Worm (Caenorhabditis elegans): ENCODE measurements around the gene nrx-1.
A peak's percentile ranks its signal among the peaks of the same experiment; 100 is the strongest.

nrx-1 gene

ce11 chrV:10854197-10854596 is 29.4 kb downstream of the nrx-1 start:
- no peak for TF ChIP-seq unc-30 (tag; optimal IDR thresholded peaks at IDR 0.05)
- peak; percentile 12 for TF ChIP-seq lin-14 (GFP tag; optimal IDR thresholded peaks at IDR 0.05)
- TF ChIP-seq fkh-10 (GFP tag; optimal IDR thresholded peaks at IDR 0.05): peak; percentile 52

- TF ChIP-seq F16B12.6 (tag; optimal IDR thresholded peaks at IDR 0.05) (no peak), snu-23 (GFP tag; optimal IDR thresholded peaks at IDR 0.05) (no peak), ceh-88 (GFP tag; IDR thresholded peaks at IDR 0.05) (no peak), mab-9 (GFP tag; IDR thresholded peaks at IDR 0.05) (no peak), unc-98 (GFP tag; IDR thresholded peaks at IDR 0.05) (no peak), pag-3 (tag; optimal IDR thresholded peaks at IDR 0.05; ENCODE audit: borderline replicate concordance, insufficient read depth) (no peak), rnt-1 (tag; optimal IDR thresholded peaks at IDR 0.05) (no peak), lin-14 (GFP tag; optimal IDR thresholded peaks at IDR 0.05) (peak; percentile 6), pqm-1 (tag; optimal IDR thresholded peaks at IDR 0.05) (peak; percentile 10), pax-3 (tag; optimal IDR thresholded peaks at IDR 0.05) (no peak), egl-13 (tag; optimal IDR thresholded peaks at IDR 0.05) (no peak), ceh-82 (tag; optimal IDR thresholded peaks at IDR 0.05) (no peak), hpl-2 (GFP tag; optimal IDR thresholded peaks at IDR 0.05) (no peak), nhr-12 (tag; optimal IDR thresholded peaks at IDR 0.05) (no peak), dsc-1 (tag; optimal IDR thresholded peaks at IDR 0.05) (no peak), egl-27 (tag; optimal IDR thresholded peaks at IDR 0.05) (no peak), lir-3 (tag; optimal IDR thresholded peaks at IDR 0.05; ENCODE audit: poor library complexity) (no peak), efl-1 (optimal IDR thresholded peaks at IDR 0.05) (no peak), efl-1 (GFP tag; optimal IDR thresholded peaks at IDR 0.05 in 1 of 2) (no peak), nhr-85 (tag) (no peak), nhr-20 (tag; optimal IDR thresholded peaks at IDR 0.05) (peak; percentile 24), ces-1 (GFP tag; optimal IDR thresholded peaks at IDR 0.05) (no peak), elt-2 (tag; optimal IDR thresholded peaks at IDR 0.05) (peak; percentile 63)
Observed at ce11 chrV:10855363-10855762, 30.6 kb downstream of the nrx-1 start.

ce11 chrV:10856901-10857637 is 32.3 kb downstream of the nrx-1 start:
- no peak for TF ChIP-seq dpl-1 (GFP tag; optimal IDR thresholded peaks at IDR 0.05)
- TF ChIP-seq pax-3 (tag; optimal IDR thresholded peaks at IDR 0.05): no peak
- no peak for TF ChIP-seq unc-62 (GFP tag; optimal IDR thresholded peaks at IDR 0.05)
- TF ChIP-seq ztf-11 (tag; optimal IDR thresholded peaks at IDR 0.05): no peak
- no peak for TF ChIP-seq isw-1 (GFP tag; IDR thresholded peaks at IDR 0.05)
- TF ChIP-seq nhr-12 (tag; optimal IDR thresholded peaks at IDR 0.05): no peak
- no peak for TF ChIP-seq sup-37 (GFP tag; optimal IDR thresholded peaks at IDR 0.05)
- TF ChIP-seq lin-35 (GFP tag; optimal IDR thresholded peaks at IDR 0.05): no peak
- peak; percentile 40 for TF ChIP-seq jun-1 (tag; optimal IDR thresholded peaks at IDR 0.05)
- TF ChIP-seq nhr-28 (tag; optimal IDR thresholded peaks at IDR 0.05): no peak
- TF ChIP-seq nhr-85 (tag): peak; percentile 55
- TF ChIP-seq lin-13 (GFP tag; optimal IDR thresholded peaks at IDR 0.05): no peak
- TF ChIP-seq efl-3 (GFP tag; optimal IDR thresholded peaks at IDR 0.05): no peak
- TF ChIP-seq ces-1 (GFP tag; optimal IDR thresholded peaks at IDR 0.05): no peak
- no peak for TF ChIP-seq mab-9 (GFP tag; IDR thresholded peaks at IDR 0.05)
- no peak for TF ChIP-seq sox-4 (tag; optimal IDR thresholded peaks at IDR 0.05)
- TF ChIP-seq nhr-47 (tag; optimal IDR thresholded peaks at IDR 0.05): peak; percentile 34
- TF ChIP-seq blmp-1 (tag; optimal IDR thresholded peaks at IDR 0.05): peak; percentile 29
- TF ChIP-seq pag-3 (tag; optimal IDR thresholded peaks at IDR 0.05; ENCODE audit: borderline replicate concordance, insufficient read depth): no peak
- no peak for TF ChIP-seq mep-1 (tag; optimal IDR thresholded peaks at IDR 0.05)
- TF ChIP-seq elt-3 (tag; optimal IDR thresholded peaks at IDR 0.05): no peak
- no peak for TF ChIP-seq ceh-63 (GFP tag; optimal IDR thresholded peaks at IDR 0.05)
- no peak for TF ChIP-seq pqm-1 (tag; optimal IDR thresholded peaks at IDR 0.05)
- TF ChIP-seq fkh-8 (tag; optimal IDR thresholded peaks at IDR 0.05): peak; percentile 21
- no peak for TF ChIP-seq skn-1 (tag; optimal IDR thresholded peaks at IDR 0.05)
- 0 out of 2 replicates have a peak, but pooled peaks have one; percentile 9 for TF ChIP-seq nhr-19 (GFP tag; conservative IDR thresholded peaks at IDR 0.05)
- peak; percentile 37 for TF ChIP-seq nhr-20 (tag; optimal IDR thresholded peaks at IDR 0.05)
- TF ChIP-seq mdl-1 (tag; optimal IDR thresholded peaks at IDR 0.05): no peak
- no peak for TF ChIP-seq zag-1 (tag; optimal IDR thresholded peaks at IDR 0.05)
- no peak for TF ChIP-seq unc-98 (GFP tag; IDR thresholded peaks at IDR 0.05)
- no peak for TF ChIP-seq fkh-4 (tag; optimal IDR thresholded peaks at IDR 0.05; ENCODE audit: borderline replicate concordance)
